Worm (Caenorhabditis elegans) whole organism, early embryonic: ENCODE results near the gene gldc-1.
A peak's percentile ranks its signal among the peaks of the same experiment; 100 is the strongest.
"Not testable (repeated sequence)": the region's sequence is repeated elsewhere in the genome, so short reads cannot be mapped to it uniquely, and the experiment has no call there.

ENCODE experiments used
- B0310.2 ChIP-seq: sonication (generic microtip); optimal IDR thresholded peaks from 2 replicates; lab custom pipeline; 2016; ENCODE audit warnings: mild to moderate bottlenecking, missing genetic modification characterization, missing compliant biosample characterization
- F13C5.2 ChIP-seq: sonication (generic microtip); optimal IDR thresholded peaks from 2 replicates; lab custom pipeline; 2017; ENCODE audit warnings: mild to moderate bottlenecking, missing genetic modification characterization, inconsistent platforms, missing compliant biosample characterization
- aly-1 ChIP-seq: sonication (generic microtip); optimal IDR thresholded peaks from 2 replicates; lab custom pipeline; 2016; ENCODE audit warnings: missing genetic modification characterization, missing compliant biosample characterization
- ama-1 ChIP-seq: fragments of 150-350 bp; optimal IDR thresholded peaks from 2 replicates; lab custom pipeline; 2014
- ceh-13 ChIP-seq: fragments of 200-800 bp; sonication (Bioruptor generic); optimal IDR thresholded peaks from 2 replicates; lab custom pipeline; 2018; ENCODE audit warnings: mild to moderate bottlenecking, missing genetic modification characterization, missing compliant biosample characterization
- ceh-36 ChIP-seq: sonication (generic microtip); optimal IDR thresholded peaks from 2 replicates; lab custom pipeline; 2016; ENCODE audit warnings: missing genetic modification characterization, inconsistent platforms, missing compliant biosample characterization
- ets-7 ChIP-seq: sonication (generic microtip); optimal IDR thresholded peaks from 2 replicates; lab custom pipeline; 2016; ENCODE audit warnings: missing genotype, missing genetic modification characterization, missing compliant biosample characterization
- flt-1 ChIP-seq: fragments of 200-800 bp; sonication (Bioruptor generic); IDR thresholded peaks from 2 replicates; pipeline ENCODE4 v1.3.6; 2022; ENCODE audit warnings: missing genetic modification characterization, missing compliant biosample characterization
- hmbx-1 ChIP-seq: sonication (generic microtip); optimal IDR thresholded peaks from 2 replicates; lab custom pipeline; 2016; ENCODE audit warnings: mild to moderate bottlenecking, missing genetic modification characterization, missing compliant biosample characterization
- hmg-4 ChIP-seq: fragments of 200-800 bp; sonication (Bioruptor generic); optimal IDR thresholded peaks from 2 replicates; lab custom pipeline; 2018; ENCODE audit warnings: mild to moderate bottlenecking, missing genetic modification characterization, missing compliant biosample characterization
- hnd-1 ChIP-seq: sonication (generic microtip); optimal IDR thresholded peaks from 2 replicates; lab custom pipeline; 2016; ENCODE audit warnings: missing genetic modification characterization, missing compliant biosample characterization
- pes-1 ChIP-seq: fragments of 200-800 bp; sonication (Bioruptor generic); IDR thresholded peaks from 2 replicates; pipeline ENCODE4 v1.3.6; 2022; ENCODE audit warnings: missing genetic modification reagents, missing genetic modification characterization, missing compliant biosample characterization
- scrt-1 ChIP-seq: fragments of 200-800 bp; sonication (Bioruptor generic); IDR thresholded peaks from 2 replicates; pipeline ENCODE4 v1.3.6; 2022; ENCODE audit warnings: missing genetic modification characterization, missing compliant biosample characterization
- sea-1 ChIP-seq: fragments of 200-800 bp; sonication (Bioruptor generic); conservative IDR thresholded peaks from 2 replicates; pipeline ENCODE4 v1.3.6; 2022; ENCODE audit warnings: missing genetic modification characterization, missing compliant biosample characterization
- tbx-11 ChIP-seq: fragments of 200-800 bp; sonication (Bioruptor generic); IDR thresholded peaks from 2 replicates; pipeline ENCODE4 v1.3.6; 2022; ENCODE audit warnings: missing genetic modification characterization, missing compliant biosample characterization
- tbx-37 ChIP-seq: fragments of 200-800 bp; sonication (Bioruptor generic); conservative IDR thresholded peaks from 2 replicates; pipeline ENCODE4 v1.3.6; 2022; ENCODE audit warnings: missing genetic modification reagents, missing genetic modification characterization, missing compliant biosample characterization
- tra-4 ChIP-seq: sonication (generic microtip); optimal IDR thresholded peaks from 2 replicates; lab custom pipeline; 2017; ENCODE audit warnings: missing genetic modification characterization, missing compliant biosample characterization

The gldc-1 gene

ce11 chrII:6050120-6050519, at the start of gene gldc-1:
Gene gldc-1 (plus strand): TSS chrII:6050420.
- TF ChIP-seq aly-1 (tag; lab: Kevin White, UChicago) (no peak), F13C5.2 (tag; lab: Kevin White, UChicago) (no peak), B0310.2 (no peak), scrt-1 (no peak), tra-4 (tag; lab: Kevin White, UChicago) (no peak), tbx-37 (no peak), sea-1 (GFP tag; lab: Robert Waterston, UW) (no peak), ets-7 (no peak), hmbx-1 (tag; lab: Kevin White, UChicago) (no peak), ceh-36 (no peak), hmg-4 (GFP tag; lab: Kevin White, UChicago) (no peak), flt-1 (no peak), hnd-1 (no peak), pes-1 (no peak), tbx-11 (GFP tag; lab: Robert Waterston, UW) (no peak), ama-1 (lab: Kevin White, UChicago) (no peak), ceh-13 (no peak)

- TF ChIP-seq hmbx-1 (tag; lab: Kevin White, UChicago) (no peak), ceh-13 (no peak), flt-1 (no peak), scrt-1 (no peak), tbx-11 (GFP tag; lab: Robert Waterston, UW) (no peak), tra-4 (tag; lab: Kevin White, UChicago) (no peak), ama-1 (lab: Kevin White, UChicago) (no peak)
These were observed 49.2 kb upstream of the gldc-1 start for ce11 chrII:6001004-6001403.

- not testable (repeated sequence) for TF ChIP-seq tra-4 (tag; lab: Kevin White, UChicago); tbx-37; F13C5.2 (tag; lab: Kevin White, UChicago)
These were observed 41.3 kb upstream of the gldc-1 start, which contains the start of gene ZK84.4 for ce11 chrII:6008887-6009286. Gene ZK84.4 (minus strand): TSS chrII:6008987.

DNA sequence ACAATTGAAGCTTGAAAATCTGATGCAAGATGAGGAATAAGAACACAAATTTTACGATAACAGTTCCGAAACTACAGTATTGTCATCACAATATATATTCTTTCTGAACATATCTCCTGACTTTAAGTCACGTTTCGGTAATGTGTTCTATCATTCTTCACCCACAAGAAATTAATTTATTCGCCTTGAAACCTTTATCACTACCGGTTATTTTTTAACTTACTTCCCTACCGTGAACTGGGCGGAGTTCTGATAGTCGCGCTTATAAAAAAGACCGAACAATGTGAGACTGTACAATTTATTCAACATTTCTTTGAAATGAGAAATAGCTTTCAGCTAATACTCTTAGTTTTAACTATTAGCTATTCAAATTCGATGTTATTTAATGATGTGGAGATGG, 39.7 kb upstream of the gldc-1 start, which contains the start of gene ins-20:
Gene ins-20 (plus strand): TSS at position 301 of the 400 bp plus-strand sequence.
- no peak for TF ChIP-seq sea-1 (GFP tag; lab: Robert Waterston, UW)
- TF ChIP-seq ama-1 (lab: Kevin White, UChicago): no peak
- no peak for TF ChIP-seq hmbx-1 (tag; lab: Kevin White, UChicago)
- TF ChIP-seq flt-1: no peak
- no peak for TF ChIP-seq tbx-37

DNA sequence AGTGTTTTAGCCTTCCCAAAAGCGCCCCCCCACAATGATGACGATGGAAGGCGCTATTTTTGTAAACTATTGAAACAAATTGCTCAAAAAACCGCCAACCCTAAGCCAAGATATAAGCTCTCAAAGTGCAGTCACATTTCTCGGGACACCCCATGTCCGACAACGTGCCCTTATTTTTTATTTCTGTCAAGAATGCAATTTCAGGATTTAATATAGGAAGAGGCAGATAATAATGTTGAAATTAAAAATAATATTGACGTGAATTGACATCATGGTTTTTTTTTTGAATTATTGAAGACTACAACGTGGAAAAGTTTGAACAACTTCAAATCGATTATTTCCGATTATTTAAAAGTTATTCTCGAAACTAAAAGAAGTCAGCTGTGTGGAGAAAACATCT, 36.2 kb upstream of the gldc-1 start, which contains the start of gene ZK84.2:
Gene ZK84.2 (plus strand): TSS at position 301 of the 400 bp plus-strand sequence.
- not testable (repeated sequence) for TF ChIP-seq tbx-11 (GFP tag; lab: Robert Waterston, UW); ets-7; ceh-13

DNA sequence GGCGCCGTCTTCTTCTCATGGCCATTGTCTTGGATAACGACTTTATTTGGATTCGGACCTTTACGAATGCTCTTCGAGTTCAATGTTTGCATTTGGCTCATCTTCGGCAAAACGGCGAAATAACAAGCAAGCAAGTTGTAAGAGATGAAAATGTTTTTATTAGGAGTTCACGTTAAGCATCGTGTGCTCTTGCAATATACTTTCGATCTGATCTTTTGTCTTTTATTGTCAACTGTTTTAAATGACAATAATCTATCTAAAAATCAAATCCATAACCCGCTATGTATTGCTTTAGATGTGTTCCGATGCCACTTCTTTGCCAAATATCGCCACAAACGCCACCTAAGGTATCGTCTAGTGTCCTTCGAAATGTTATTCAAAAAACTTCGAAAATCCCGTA, 33.8 kb upstream of the gldc-1 start, which contains the start of gene ZK84.5:
Gene ZK84.5 (minus strand): TSS at position 101 of the 400 bp plus-strand sequence.
- TF ChIP-seq tbx-11 (GFP tag; lab: Robert Waterston, UW): no peak
- TF ChIP-seq B0310.2: no peak

- TF ChIP-seq sea-1 (GFP tag; lab: Robert Waterston, UW) (no peak), hnd-1 (no peak), hmg-4 (GFP tag; lab: Kevin White, UChicago) (no peak), scrt-1 (no peak), tbx-11 (GFP tag; lab: Robert Waterston, UW) (no peak), tbx-37 (no peak)
These were observed 29.9 kb upstream of the gldc-1 start, which contains the start of gene ZK84.1 for ce11 chrII:6020353-6020752. Gene ZK84.1 (plus strand): TSS chrII:6020653.

- TF ChIP-seq ets-7 (no peak), sea-1 (GFP tag; lab: Robert Waterston, UW) (no peak), ceh-36 (no peak), ceh-13 (no peak), aly-1 (tag; lab: Kevin White, UChicago) (peak; percentile 37)
These were observed 27.6 kb upstream of the gldc-1 start for ce11 chrII:6022596-6022995.

- TF ChIP-seq ceh-13 (no peak), tbx-11 (GFP tag; lab: Robert Waterston, UW) (no peak), pes-1 (no peak), ets-7 (no peak), scrt-1 (no peak), tra-4 (tag; lab: Kevin White, UChicago) (no peak), F13C5.2 (tag; lab: Kevin White, UChicago) (no peak), ama-1 (lab: Kevin White, UChicago) (no peak)
These were observed 25.3 kb upstream of the gldc-1 start, which contains the start of gene R12C12.9 for ce11 chrII:6024879-6025278. Gene R12C12.9 (minus strand): TSS chrII:6024979.

ce11 chrII:6025647-6026046, 24.6 kb upstream of the gldc-1 start:
- no peak for TF ChIP-seq tra-4 (tag; lab: Kevin White, UChicago)
- no peak for TF ChIP-seq tbx-37
- TF ChIP-seq B0310.2: no peak
- no peak for TF ChIP-seq hmg-4 (GFP tag; lab: Kevin White, UChicago)
- no peak for TF ChIP-seq hnd-1
- TF ChIP-seq aly-1 (tag; lab: Kevin White, UChicago): no peak
- TF ChIP-seq hmbx-1 (tag; lab: Kevin White, UChicago): no peak
- TF ChIP-seq ets-7: no peak
